ENCODE assay signal across 4 worm cellular contexts in genomic region chrII:2752536-2752935, ce11.
A peak's percentile ranks its signal among the peaks of the same experiment; 100 is the strongest.
TF ChIP-seq lines count a peak whose summit lies in the region.

Gene F29A7.6 (minus strand): TSS chrII:2752611.

TF ChIP-seq in whole organism, L2 larva, 48 proteins besides CTCF, POLR2A, EP300 and RAD21 (continues in another document):
- TF ChIP-seq nhr-6 (tag; optimal IDR thresholded peaks at IDR 0.05; lab: Kevin White, UChicago), result no peak
- TF ChIP-seq skn-1 (tag; optimal IDR thresholded peaks at IDR 0.05; lab: Kevin White, UChicago), result no peak
- peak; percentile 3 for TF ChIP-seq mab-5 (tag; optimal IDR thresholded peaks at IDR 0.05; lab: Kevin White, UChicago)
- no peak for TF ChIP-seq aly-2 (tag; optimal IDR thresholded peaks at IDR 0.05; lab: Kevin White, UChicago)
- TF ChIP-seq mdl-1 (tag; optimal IDR thresholded peaks at IDR 0.05; lab: Kevin White, UChicago), result no peak
- TF ChIP-seq fos-1 (tag; optimal IDR thresholded peaks at IDR 0.05; lab: Kevin White, UChicago), result no peak
- peak; percentile 79 for TF ChIP-seq C34F6.9 (tag; optimal IDR thresholded peaks at IDR 0.05; lab: Kevin White, UChicago)
- TF ChIP-seq ama-1 (optimal IDR thresholded peaks at IDR 0.05; lab: Kevin White, UChicago), result no peak
- TF ChIP-seq lin-13 (GFP tag; optimal IDR thresholded peaks at IDR 0.05; lab: Kevin White, UChicago), result no peak
- TF ChIP-seq dmd-4 (tag; optimal IDR thresholded peaks at IDR 0.05; lab: Kevin White, UChicago), result no peak
- TF ChIP-seq sma-3 (GFP tag; optimal IDR thresholded peaks at IDR 0.05; lab: Kevin White, UChicago), result peak; percentile 66
- no peak for TF ChIP-seq ztf-1 (GFP tag; conservative IDR thresholded peaks at IDR 0.05; lab: Robert Waterston, UW)
- TF ChIP-seq nhr-25 (tag; optimal IDR thresholded peaks at IDR 0.05; lab: Kevin White, UChicago), result no peak
- TF ChIP-seq unc-62 (GFP tag; optimal IDR thresholded peaks at IDR 0.05; lab: Kevin White, UChicago), result no peak
- TF ChIP-seq ZK546.5 (tag; optimal IDR thresholded peaks at IDR 0.05; lab: Kevin White, UChicago), result no peak
- TF ChIP-seq lin-11 (tag; optimal IDR thresholded peaks at IDR 0.05; lab: Kevin White, UChicago), result no peak
- TF ChIP-seq nhr-10 (tag; optimal IDR thresholded peaks at IDR 0.05; lab: Kevin White, UChicago), result no peak
- no peak for TF ChIP-seq peb-1 (tag; optimal IDR thresholded peaks at IDR 0.05; lab: Kevin White, UChicago)
- TF ChIP-seq snpc-4 (tag; optimal IDR thresholded peaks at IDR 0.05; lab: Kevin White, UChicago), result no peak
- TF ChIP-seq nhr-23 (tag; optimal IDR thresholded peaks at IDR 0.05; lab: Kevin White, UChicago), result no peak
- no peak for TF ChIP-seq mbf-1 (tag; optimal IDR thresholded peaks at IDR 0.05; lab: Kevin White, UChicago)
- TF ChIP-seq lsy-2 (tag; optimal IDR thresholded peaks at IDR 0.05; lab: Kevin White, UChicago), result peak in 1 of 2 experiments; percentile 49
- TF ChIP-seq nhr-12 (tag; optimal IDR thresholded peaks at IDR 0.05; lab: Kevin White, UChicago), result no peak
- TF ChIP-seq crh-2 (tag; optimal IDR thresholded peaks at IDR 0.05; lab: Kevin White, UChicago), result peak; percentile 32

TF ChIP-seq in whole organism, L4 larva, 104 proteins besides CTCF, POLR2A, EP300 and RAD21 (continues in another document):
- no peak for TF ChIP-seq saeg-2 (GFP tag; IDR thresholded peaks at IDR 0.05; lab: Robert Waterston, UW)
- peak; percentile 25 for TF ChIP-seq hlh-11 (tag; optimal IDR thresholded peaks at IDR 0.05; lab: Kevin White, UChicago)
- no peak for TF ChIP-seq madf-9 (GFP tag; conservative IDR thresholded peaks at IDR 0.05; lab: Robert Waterston, UW)
- 0 out of 2 replicates have a peak, but pooled peaks have one; percentile 26 for TF ChIP-seq dmd-9 (GFP tag; IDR thresholded peaks at IDR 0.05; lab: Robert Waterston, UW)
- no peak for TF ChIP-seq php-3 (GFP tag; IDR thresholded peaks at IDR 0.05; lab: Robert Waterston, UW)
- 0 out of 2 replicates have a peak, but pooled peaks have one; percentile 6 for TF ChIP-seq tra-1 (GFP tag; IDR thresholded peaks at IDR 0.05; lab: Robert Waterston, UW)
- TF ChIP-seq dmd-6 (GFP tag; IDR thresholded peaks at IDR 0.05; lab: Robert Waterston, UW), result peak; percentile 50; the same call in 1 of the 2 replicates
- no peak for TF ChIP-seq vab-7 (GFP tag; IDR thresholded peaks at IDR 0.05; lab: Robert Waterston, UW)
- TF ChIP-seq pha-4 (GFP tag; IDR thresholded peaks at IDR 0.05; lab: Robert Waterston, UW), result no peak
- TF ChIP-seq pha-4 (tag; optimal IDR thresholded peaks at IDR 0.05; lab: Kevin White, UChicago), result no peak
- no peak for TF ChIP-seq ceh-44 (GFP tag; IDR thresholded peaks at IDR 0.05; lab: Robert Waterston, UW)
- TF ChIP-seq lsy-2 (tag; optimal IDR thresholded peaks at IDR 0.05; lab: Kevin White, UChicago), result no peak
- peak; percentile 67; the same call in 1 of the 2 replicates for TF ChIP-seq ZK337.2 (GFP tag; IDR thresholded peaks at IDR 0.05; lab: Robert Waterston, UW)
- peak; percentile 49 for TF ChIP-seq rbr-2 (tag; optimal IDR thresholded peaks at IDR 0.05; lab: Kevin White, UChicago)
- TF ChIP-seq hlh-30 (tag; optimal IDR thresholded peaks at IDR 0.05; lab: Kevin White, UChicago; ENCODE audit: insufficient read depth), result no peak
- TF ChIP-seq dve-1 (tag; optimal IDR thresholded peaks at IDR 0.05; lab: Kevin White, UChicago; ENCODE audit: insufficient read depth), result no peak
- TF ChIP-seq hif-1 (tag; optimal IDR thresholded peaks at IDR 0.05; lab: Kevin White, UChicago), result peak in 1 of 2 experiments; percentile 80
- TF ChIP-seq fkh-10 (GFP tag; optimal IDR thresholded peaks at IDR 0.05; lab: Kevin White, UChicago), result no peak
- peak; percentile 97 for TF ChIP-seq mes-2 (tag; optimal IDR thresholded peaks at IDR 0.05; lab: Kevin White, UChicago; ENCODE audit: poor library complexity, severe bottlenecking)
- no peak for TF ChIP-seq mxl-3 (GFP tag; optimal IDR thresholded peaks at IDR 0.05; lab: Kevin White, UChicago)
- peak; percentile 98 for TF ChIP-seq lin-38 (GFP tag; IDR thresholded peaks at IDR 0.05; lab: Robert Waterston, UW)
- peak; percentile 12 for TF ChIP-seq nhr-28 (tag; optimal IDR thresholded peaks at IDR 0.05; lab: Kevin White, UChicago)
- peak; percentile 3 for TF ChIP-seq nhr-6 (tag; optimal IDR thresholded peaks at IDR 0.05; lab: Kevin White, UChicago)

TF ChIP-seq in whole organism, late embryonic, 69 proteins besides CTCF, POLR2A, EP300 and RAD21 (continues in another document):
- TF ChIP-seq unc-55 (GFP tag; optimal IDR thresholded peaks at IDR 0.05; lab: Kevin White, UChicago), result no peak
- peak; percentile 68 for TF ChIP-seq tbx-7 (tag; optimal IDR thresholded peaks at IDR 0.05; lab: Kevin White, UChicago)
- TF ChIP-seq ceh-18 (tag; optimal IDR thresholded peaks at IDR 0.05; lab: Kevin White, UChicago), result no peak
- TF ChIP-seq K02D7.2 (tag; optimal IDR thresholded peaks at IDR 0.05; lab: Kevin White, UChicago), result no peak
- no peak for TF ChIP-seq nhr-232 (tag; optimal IDR thresholded peaks at IDR 0.05; lab: Kevin White, UChicago)
- TF ChIP-seq ets-4 (tag; optimal IDR thresholded peaks at IDR 0.05; lab: Kevin White, UChicago), result peak; percentile 68
- TF ChIP-seq nhr-11 (tag; optimal IDR thresholded peaks at IDR 0.05; lab: Kevin White, UChicago), result no peak
- TF ChIP-seq tbx-2 (tag; optimal IDR thresholded peaks at IDR 0.05; lab: Kevin White, UChicago), result peak; percentile 77
- no peak for TF ChIP-seq pat-9 (tag; optimal IDR thresholded peaks at IDR 0.05; lab: Kevin White, UChicago)
- TF ChIP-seq pha-4 (tag; optimal IDR thresholded peaks at IDR 0.05; lab: Kevin White, UChicago), result no peak
- TF ChIP-seq rnt-1 (tag; optimal IDR thresholded peaks at IDR 0.05; lab: Kevin White, UChicago), result no peak
- TF ChIP-seq mec-3 (tag; optimal IDR thresholded peaks at IDR 0.05; lab: Kevin White, UChicago; ENCODE audit: borderline replicate concordance), result no peak
- no peak for TF ChIP-seq elt-4 (tag; optimal IDR thresholded peaks at IDR 0.05; lab: Kevin White, UChicago)
- TF ChIP-seq T23F11.4 (GFP tag; optimal IDR thresholded peaks at IDR 0.05; lab: Kevin White, UChicago), result no peak
- no peak for TF ChIP-seq lin-11 (tag; optimal IDR thresholded peaks at IDR 0.05; lab: Kevin White, UChicago)
- TF ChIP-seq sdc-2 (tag; optimal IDR thresholded peaks at IDR 0.05; lab: Kevin White, UChicago), result no peak
- no peak for TF ChIP-seq pqm-1 (tag; optimal IDR thresholded peaks at IDR 0.05; lab: Kevin White, UChicago)
- TF ChIP-seq madf-2 (tag; optimal IDR thresholded peaks at IDR 0.05; lab: Kevin White, UChicago), result no peak
- TF ChIP-seq ttx-3 (tag; optimal IDR thresholded peaks at IDR 0.05; lab: Kevin White, UChicago), result no peak
- peak; percentile 81 for TF ChIP-seq C08G9.2 (tag; optimal IDR thresholded peaks at IDR 0.05; lab: Kevin White, UChicago)
- no peak for TF ChIP-seq syd-9 (tag; optimal IDR thresholded peaks at IDR 0.05; lab: Kevin White, UChicago)
- TF ChIP-seq gmeb-2 (tag; optimal IDR thresholded peaks at IDR 0.05; lab: Kevin White, UChicago), result no peak
- no peak for TF ChIP-seq hlh-15 (tag; optimal IDR thresholded peaks at IDR 0.05; lab: Kevin White, UChicago)
- no peak for TF ChIP-seq hlh-13 (GFP tag; optimal IDR thresholded peaks at IDR 0.05; lab: Kevin White, UChicago)
- no peak for TF ChIP-seq K09A11.1 (tag; optimal IDR thresholded peaks at IDR 0.05; lab: Kevin White, UChicago; ENCODE audit: insufficient read depth)
- TF ChIP-seq ceh-31 (tag; optimal IDR thresholded peaks at IDR 0.05; lab: Kevin White, UChicago), result peak; percentile 85
- TF ChIP-seq ref-2 (tag; optimal IDR thresholded peaks at IDR 0.05; lab: Kevin White, UChicago), result no peak

TF ChIP-seq in whole organism, mixed stage, embryonic, 35 proteins besides CTCF, POLR2A, EP300 and RAD21 (continues in another document):
- TF ChIP-seq mep-1 (tag; optimal IDR thresholded peaks at IDR 0.05; lab: Kevin White, UChicago) (peak; percentile 36), lsy-2 (tag; optimal IDR thresholded peaks at IDR 0.05; lab: Kevin White, UChicago) (no peak), M03D4.4 (tag; optimal IDR thresholded peaks at IDR 0.05; lab: Kevin White, UChicago) (peak; percentile 20), zip-8 (tag; optimal IDR thresholded peaks at IDR 0.05; lab: Kevin White, UChicago) (no peak), elt-1 (tag; optimal IDR thresholded peaks at IDR 0.05; lab: Kevin White, UChicago; ENCODE audit: borderline replicate concordance, insufficient read depth) (no peak), blmp-1 (tag; optimal IDR thresholded peaks at IDR 0.05; lab: Kevin White, UChicago) (no peak), nhr-76 (tag; optimal IDR thresholded peaks at IDR 0.05; lab: Kevin White, UChicago) (no peak), sptf-1 (tag; optimal IDR thresholded peaks at IDR 0.05; lab: Kevin White, UChicago) (peak; percentile 65), mab-5 (tag; optimal IDR thresholded peaks at IDR 0.05; lab: Kevin White, UChicago) (no peak), hlh-1 (tag; optimal IDR thresholded peaks at IDR 0.05; lab: Kevin White, UChicago) (peak; percentile 2), lin-13 (tag; optimal IDR thresholded peaks at IDR 0.05; lab: Kevin White, UChicago) (peak; percentile 51), drap-1 (GFP tag; optimal IDR thresholded peaks at IDR 0.05; lab: Kevin White, UChicago) (no peak), sem-2 (GFP tag; optimal IDR thresholded peaks at IDR 0.05; lab: Kevin White, UChicago) (no peak), ztf-11 (tag; optimal IDR thresholded peaks at IDR 0.05; lab: Kevin White, UChicago) (no peak), ces-1 (GFP tag; optimal IDR thresholded peaks at IDR 0.05; lab: Kevin White, UChicago) (peak; percentile 74), snpc-4 (tag; optimal IDR thresholded peaks at IDR 0.05; lab: Kevin White, UChicago) (no peak), ceh-39 (tag; optimal IDR thresholded peaks at IDR 0.05; lab: Kevin White, UChicago) (no peak), unc-62 (GFP tag; optimal IDR thresholded peaks at IDR 0.05; lab: Kevin White, UChicago) (no peak), unc-39 (tag; optimal IDR thresholded peaks at IDR 0.05; lab: Kevin White, UChicago) (no peak), nhr-237 (tag; optimal IDR thresholded peaks at IDR 0.05; lab: Kevin White, UChicago) (no peak), elt-3 (tag; optimal IDR thresholded peaks at IDR 0.05; lab: Kevin White, UChicago) (no peak), nhr-12 (tag; optimal IDR thresholded peaks at IDR 0.05; lab: Kevin White, UChicago) (no peak), cnd-1 (tag; optimal IDR thresholded peaks at IDR 0.05; lab: Kevin White, UChicago) (no peak), bed-3 (GFP tag; optimal IDR thresholded peaks at IDR 0.05; lab: Kevin White, UChicago) (no peak), pha-4 (tag; optimal IDR thresholded peaks at IDR 0.05; lab: Kevin White, UChicago) (peak; percentile 18), ceh-83 (GFP tag; optimal IDR thresholded peaks at IDR 0.05; lab: Kevin White, UChicago) (no peak), lin-32 (GFP tag; optimal IDR thresholded peaks at IDR 0.05; lab: Kevin White, UChicago) (no peak), nhr-28 (tag; optimal IDR thresholded peaks at IDR 0.05; lab: Kevin White, UChicago) (no peak), nhr-2 (tag; optimal IDR thresholded peaks at IDR 0.05; lab: Kevin White, UChicago) (no peak), mls-2 (tag; optimal IDR thresholded peaks at IDR 0.05; lab: Kevin White, UChicago) (no peak), tbx-8 (GFP tag; optimal IDR thresholded peaks at IDR 0.05; lab: Kevin White, UChicago) (no peak)
